Fruit fly (Drosophila melanogaster) whole organism, embryonic: ENCODE data around the gene CG12289.

Experiments
- Ada2b ChIP-seq: fragments of 200-800 bp; sonication (Bioruptor generic); IDR thresholded peaks from 2 replicates; pipeline ENCODE4 v1.3.6; 2022; ENCODE audit warnings: missing biosample characterization, missing genetic modification characterization
- CG1024 ChIP-seq: fragments of 200-800 bp; sonication (Bioruptor generic); IDR thresholded peaks from 2 replicates; pipeline ENCODE4 v1.3.6; 2022; ENCODE audit warnings: missing biosample characterization, missing genetic modification characterization
- CG10274 ChIP-seq: fragments of 200-800 bp; sonication (Bioruptor generic); optimal IDR thresholded peaks from 3 replicates; lab custom pipeline; 2017; ENCODE audit warnings: missing biosample characterization, mild to moderate bottlenecking, missing genetic modification characterization
- CG10366 ChIP-seq: fragments of 200-800 bp; sonication (Bioruptor generic); IDR thresholded peaks from 2 replicates; pipeline ENCODE4 v1.3.6; 2022; ENCODE audit warnings: missing biosample characterization, missing genetic modification characterization
- CG10431 ChIP-seq: fragments of 200-800 bp; sonication (Bioruptor generic); optimal IDR thresholded peaks from 3 replicates; lab custom pipeline; 2018; ENCODE audit warnings: missing biosample characterization, mild to moderate bottlenecking, missing genetic modification characterization
- CG10543 ChIP-seq: fragments of 200-800 bp; sonication (Bioruptor generic); optimal IDR thresholded peaks from 3 replicates; lab custom pipeline; 2017; ENCODE audit warnings: missing biosample characterization, mild to moderate bottlenecking, missing genetic modification characterization, moderate library complexity
- CG11093 ChIP-seq: fragments of 200-800 bp; sonication (Bioruptor generic); IDR thresholded peaks from 3 replicates; pipeline ENCODE4 v1.3.6; 2022; ENCODE audit warnings: missing biosample characterization, missing genetic modification characterization
- CG12155 ChIP-seq: fragments of 200-800 bp; sonication (Bioruptor generic); optimal IDR thresholded peaks from 3 replicates; lab custom pipeline; 2016; ENCODE audit warnings: missing biosample characterization, missing genetic modification characterization
- CG13287 ChIP-seq: fragments of 200-800 bp; sonication (Bioruptor generic); IDR thresholded peaks from 2 replicates; pipeline ENCODE4 v1.3.6; 2022; ENCODE audit warnings: missing biosample characterization, missing genetic modification characterization; ENCODE audit not compliant: partially characterized antibody
- CG13775 ChIP-seq: fragments of 200-800 bp; sonication (Bioruptor generic); optimal IDR thresholded peaks from 3 replicates; lab custom pipeline; 2017; ENCODE audit warnings: missing biosample characterization, mild to moderate bottlenecking, missing genetic modification characterization
- CG15269 ChIP-seq: fragments of 200-800 bp; sonication (Bioruptor generic); optimal IDR thresholded peaks from 2 replicates; lab custom pipeline; 2018; ENCODE audit warnings: missing biosample characterization, mild to moderate bottlenecking, missing genetic modification characterization, moderate library complexity
- CG1602 ChIP-seq: fragments of 200-800 bp; sonication (Bioruptor generic); optimal IDR thresholded peaks from 3 replicates; lab custom pipeline; 2016; ENCODE audit warnings: missing biosample characterization, missing genetic modification characterization
- CG16779 ChIP-seq: fragments of 200-800 bp; sonication (Bioruptor generic); IDR thresholded peaks from 2 replicates; pipeline ENCODE4 v1.3.6; 2022; ENCODE audit warnings: missing biosample characterization, missing genetic modification characterization
- CG17612 ChIP-seq: fragments of 200-800 bp; sonication (Bioruptor generic); IDR thresholded peaks from 2 replicates; pipeline ENCODE4 v1.3.6; 2022; ENCODE audit warnings: missing biosample characterization, missing genetic modification characterization
- CG18262 ChIP-seq: fragments of 200-800 bp; optimal IDR thresholded peaks from 3 replicates; lab custom pipeline; 2019; ENCODE audit warnings: missing biosample characterization, mild to moderate bottlenecking, missing genetic modification characterization, moderate library complexity
- CG2199 ChIP-seq: fragments of 200-800 bp; sonication (Bioruptor generic); IDR thresholded peaks from 3 replicates; pipeline ENCODE4 v1.3.6; 2022; ENCODE audit warnings: missing biosample characterization, missing genetic modification characterization
- CG2875 ChIP-seq: fragments of 200-800 bp; sonication (Bioruptor generic); optimal IDR thresholded peaks from 2 replicates; lab custom pipeline; 2017; ENCODE audit warnings: missing biosample characterization, mild to moderate bottlenecking, missing genetic modification characterization, missing genetic modification reagents
- CG4360 ChIP-seq: fragments of 200-800 bp; sonication (Bioruptor generic); IDR thresholded peaks from 2 replicates; pipeline ENCODE4 v1.3.6; 2022; ENCODE audit warnings: missing biosample characterization, missing genetic modification characterization
- CG7372 ChIP-seq: fragments of 200-800 bp; sonication (Bioruptor generic); IDR thresholded peaks from 2 replicates; pipeline ENCODE4 v1.3.6; 2022; ENCODE audit warnings: missing biosample characterization, missing genetic modification characterization
- CG7786 ChIP-seq: fragments of 200-800 bp; sonication (Bioruptor generic); optimal IDR thresholded peaks from 2 replicates; lab custom pipeline; 2016; ENCODE audit warnings: missing biosample characterization, missing genetic modification characterization
- CG8290 ChIP-seq, 3 experiments: fragments of 200-800 bp; sonication (Bioruptor generic); optimal IDR thresholded peaks; 2 replicates each; lab custom pipeline; 2016 to 2019; ENCODE audit warnings: missing biosample characterization in 3 of 3, missing genetic modification characterization in 3 of 3, mild to moderate bottlenecking in 2 of 3, moderate library complexity in 1 of 3
- CG8924 ChIP-seq: fragments of 200-800 bp; optimal IDR thresholded peaks from 3 replicates; lab custom pipeline; 2019; ENCODE audit warnings: missing biosample characterization, mild to moderate bottlenecking, missing genetic modification characterization, moderate library complexity
- CrebB ChIP-seq: fragments of 200-800 bp; sonication (Bioruptor generic); optimal IDR thresholded peaks from 3 replicates; lab custom pipeline; 2018; ENCODE audit warnings: missing biosample characterization, mild to moderate bottlenecking, missing genetic modification characterization
- Deaf1 ChIP-seq: fragments of 200-800 bp; optimal IDR thresholded peaks from 3 replicates; lab custom pipeline; 2019; ENCODE audit warnings: missing biosample characterization, mild to moderate bottlenecking, missing genetic modification characterization, moderate library complexity
- Dip2 ChIP-seq: fragments of 200-800 bp; sonication (Bioruptor generic); IDR thresholded peaks from 2 replicates; pipeline ENCODE4 v1.3.6; 2022; ENCODE audit warnings: missing biosample characterization, missing genetic modification characterization
- Fer1 ChIP-seq: fragments of 200-800 bp; sonication (Bioruptor generic); optimal IDR thresholded peaks from 2 replicates; lab custom pipeline; 2017; ENCODE audit warnings: missing biosample characterization, mild to moderate bottlenecking, missing genetic modification characterization
- Lhr ChIP-seq: fragments of 200-800 bp; sonication (Bioruptor generic); optimal IDR thresholded peaks from 3 replicates; lab custom pipeline; 2017; ENCODE audit warnings: mild to moderate bottlenecking, missing biosample characterization, missing genetic modification reagents, missing genetic modification characterization
- Mes4 ChIP-seq: fragments of 200-800 bp; sonication (Bioruptor generic); optimal IDR thresholded peaks from 2 replicates; lab custom pipeline; 2016; ENCODE audit warnings: missing biosample characterization, missing genetic modification characterization
- NC2α ChIP-seq: fragments of 200-800 bp; sonication (Bioruptor generic); optimal IDR thresholded peaks from 2 replicates; lab custom pipeline; 2016; ENCODE audit warnings: missing biosample characterization, missing genetic modification characterization
- Ravus ChIP-seq: fragments of 200-800 bp; sonication (Bioruptor generic); IDR thresholded peaks from 2 replicates; pipeline ENCODE4 v1.3.6; 2022; ENCODE audit warnings: missing biosample characterization, missing genetic modification characterization
- Ssrp ChIP-seq: fragments of 200-800 bp; sonication (Bioruptor generic); optimal IDR thresholded peaks from 2 replicates; lab custom pipeline; 2018; ENCODE audit warnings: missing biosample characterization, mild to moderate bottlenecking, missing genetic modification characterization, moderate library complexity
- al ChIP-seq: fragments of 200-800 bp; sonication (Bioruptor generic); IDR thresholded peaks from 2 replicates; pipeline ENCODE4 v1.3.6; 2022; ENCODE audit warnings: missing biosample characterization, missing genetic modification characterization
- az2 ChIP-seq: fragments of 200-800 bp; sonication (Bioruptor generic); optimal IDR thresholded peaks from 3 replicates; lab custom pipeline; 2016; ENCODE audit warnings: missing biosample characterization, missing genetic modification characterization
- bigmax ChIP-seq: fragments of 200-800 bp; sonication (Bioruptor generic); optimal IDR thresholded peaks from 2 replicates; lab custom pipeline; 2018; ENCODE audit warnings: missing biosample characterization, mild to moderate bottlenecking, missing genetic modification characterization
- ci ChIP-seq: fragments of 200-800 bp; sonication (Bioruptor generic); IDR thresholded peaks from 3 replicates; pipeline ENCODE4 v1.3.6; 2022; ENCODE audit warnings: missing biosample characterization, missing genetic modification characterization
- dysf ChIP-seq: fragments of 200-800 bp; sonication (Bioruptor generic); IDR thresholded peaks from 3 replicates; pipeline ENCODE4 v1.3.6; 2022; ENCODE audit warnings: missing biosample characterization, missing genetic modification characterization
- emc ChIP-seq: fragments of 200-800 bp; sonication (Bioruptor generic); optimal IDR thresholded peaks from 2 replicates; lab custom pipeline; 2016; ENCODE audit warnings: missing biosample characterization, missing genetic modification characterization
- fd96Cb ChIP-seq: fragments of 200-800 bp; sonication (Bioruptor generic); optimal IDR thresholded peaks from 2 replicates; lab custom pipeline; 2018; ENCODE audit warnings: missing biosample characterization, mild to moderate bottlenecking, missing genetic modification characterization, moderate library complexity
- fu2 ChIP-seq: fragments of 200-800 bp; sonication (Bioruptor generic); optimal IDR thresholded peaks from 2 replicates; lab custom pipeline; 2016; ENCODE audit warnings: missing biosample characterization, missing genetic modification characterization
- hkb ChIP-seq, 2 experiments: fragments of 200-800 bp in 1 of 2; fragments of >200 bp in 1 of 2; sonication (Bioruptor generic) in 1 of 2; IDR thresholded peaks in 1 of 2; optimal IDR thresholded peaks in 1 of 2; 2 replicates each; pipeline versions ENCODE4 v1.3.6 to Lab custom; 2017 to 2022; ENCODE audit warnings: missing biosample characterization in 1 of 2, missing genetic modification characterization in 1 of 2
- ken ChIP-seq: fragments of 200-800 bp; sonication (Bioruptor generic); IDR thresholded peaks from 3 replicates; pipeline ENCODE4 v1.3.6; 2022; ENCODE audit warnings: missing biosample characterization, missing genetic modification characterization
- luna ChIP-seq: fragments of 200-800 bp; sonication (Bioruptor generic); optimal IDR thresholded peaks from 2 replicates; lab custom pipeline; 2016; ENCODE audit warnings: missing biosample characterization, missing genetic modification characterization
- mld ChIP-seq: fragments of 200-800 bp; sonication (Bioruptor generic); IDR thresholded peaks from 3 replicates; pipeline ENCODE4 v1.3.6; 2022; ENCODE audit warnings: missing biosample characterization, missing genetic modification characterization; ENCODE audit not compliant: partially characterized antibody
- peb ChIP-seq: fragments of 200-800 bp; sonication (Bioruptor generic); IDR thresholded peaks from 2 replicates; pipeline ENCODE4 v1.3.6; 2022; ENCODE audit warnings: missing biosample characterization, missing genetic modification characterization
- so ChIP-seq: fragments of 200-800 bp; sonication (Bioruptor generic); IDR thresholded peaks from 3 replicates; pipeline ENCODE4 v1.3.6; 2022; ENCODE audit warnings: missing biosample characterization, missing genetic modification characterization
- sqz ChIP-seq: fragments of 200-800 bp; sonication (Bioruptor generic); optimal IDR thresholded peaks from 3 replicates; lab custom pipeline; 2018; ENCODE audit warnings: missing biosample characterization, mild to moderate bottlenecking, missing genetic modification characterization
- tgo ChIP-seq: fragments of 200-800 bp; sonication (Bioruptor generic); IDR thresholded peaks from 3 replicates; pipeline ENCODE4 v1.3.6; 2022; ENCODE audit warnings: missing biosample characterization, missing genetic modification characterization
- tin ChIP-seq: fragments of 200-800 bp; sonication (Bioruptor generic); optimal IDR thresholded peaks from 3 replicates; lab custom pipeline; 2016; ENCODE audit warnings: missing biosample characterization, missing genetic modification characterization
- vnd ChIP-seq: fragments of 200-800 bp; sonication (Bioruptor generic); IDR thresholded peaks from 3 replicates; pipeline ENCODE4 v1.3.6; 2022; ENCODE audit warnings: missing biosample characterization, missing genetic modification characterization; ENCODE audit not compliant: partially characterized antibody
- zen2 ChIP-seq: fragments of 200-800 bp; sonication (Bioruptor generic); IDR thresholded peaks from 3 replicates; pipeline ENCODE4 v1.3.6; 2022; ENCODE audit warnings: missing biosample characterization, missing genetic modification characterization; ENCODE audit not compliant: partially characterized antibody

CG12289 gene

dm6 chr3L:11483135-11483534, 24.9 kb upstream of the CG12289 start (continued):
- no peak for TF ChIP-seq CG10366 (GFP tag; lab: Robert Waterston, UW)
- no peak for TF ChIP-seq ken (GFP tag; lab: Robert Waterston, UW)
- no peak for TF ChIP-seq CG13287 (GFP tag; lab: Robert Waterston, UW)
- TF ChIP-seq CG11093 (GFP tag; lab: Robert Waterston, UW): 0 out of 3 replicates have a peak, but pooled peaks have one; percentile 28
- TF ChIP-seq Ravus (GFP tag; lab: Robert Waterston, UW): no peak
- no peak for TF ChIP-seq luna
- no peak for TF ChIP-seq fu2 (GFP tag; lab: Kevin White, UChicago)
- peak; percentile 18; the same call in 1 of the 3 replicates for TF ChIP-seq tgo (GFP tag; lab: Robert Waterston, UW)
- no peak for TF ChIP-seq CG2875
- TF ChIP-seq emc (GFP tag; lab: Kevin White, UChicago): peak; percentile 7
- peak; percentile 46 for TF ChIP-seq az2
- TF ChIP-seq Mes4: peak; percentile 27
- peak; percentile 45 for TF ChIP-seq CG8924
- TF ChIP-seq CG8290 (GFP tag; optimal IDR thresholded peaks at IDR 0.05; lab: Kevin White, UChicago): no peak
- no peak for TF ChIP-seq CG8290 (tag; optimal IDR thresholded peaks at IDR 0.05; lab: Kevin White, UChicago)
- no peak for TF ChIP-seq CG7786 (GFP tag; lab: Kevin White, UChicago)
- TF ChIP-seq CG1602 (GFP tag; lab: Kevin White, UChicago): peak; percentile 54
- TF ChIP-seq CG12155 (GFP tag; lab: Kevin White, UChicago): peak; percentile 2
- peak; percentile 1 for TF ChIP-seq sqz (GFP tag; lab: Kevin White, UChicago)
- TF ChIP-seq ci (GFP tag; lab: Robert Waterston, UW): no peak
- no peak for TF ChIP-seq CrebB (tag; lab: Kevin White, UChicago)
- no peak for TF ChIP-seq hkb (optimal IDR thresholded peaks at IDR 0.05; lab: Kevin White, UChicago)
- TF ChIP-seq hkb (GFP tag; IDR thresholded peaks at IDR 0.05; lab: Robert Waterston, UW): peak; percentile 33; the same call in 1 of the 2 replicates
- TF ChIP-seq so (GFP tag; lab: Robert Waterston, UW): no peak
- 0 out of 2 replicates have a peak, but pooled peaks have one; percentile 9 for TF ChIP-seq CG7372 (GFP tag; lab: Robert Waterston, UW)
- peak; percentile 40 for TF ChIP-seq fd96Cb (tag; lab: Kevin White, UChicago)
- no peak for TF ChIP-seq NC2α
- TF ChIP-seq CG18262 (tag; lab: Kevin White, UChicago): peak; percentile 70
- TF ChIP-seq CG16779 (GFP tag; lab: Robert Waterston, UW): no peak
- no peak for TF ChIP-seq al (GFP tag; lab: Robert Waterston, UW)
- TF ChIP-seq Deaf1 (tag; lab: Kevin White, UChicago): no peak
- 0 out of 2 replicates have a peak, but pooled peaks have one; percentile 27 for TF ChIP-seq Ada2b (GFP tag; lab: Robert Waterston, UW)
- TF ChIP-seq CG17612 (GFP tag; lab: Robert Waterston, UW): no peak
- TF ChIP-seq bigmax (GFP tag; lab: Kevin White, UChicago): no peak
- TF ChIP-seq CG10543: no peak
- no peak for TF ChIP-seq Lhr (GFP tag; lab: Kevin White, UChicago)
- TF ChIP-seq dysf (GFP tag; lab: Robert Waterston, UW): no peak; the same call in 2 of the 3 replicates
- TF ChIP-seq CG13775 (GFP tag; lab: Kevin White, UChicago): peak; percentile 31
- TF ChIP-seq Dip2 (GFP tag; lab: Robert Waterston, UW): no peak
- TF ChIP-seq CG4360 (GFP tag; lab: Robert Waterston, UW): no peak
- no peak for TF ChIP-seq CG10274 (GFP tag; lab: Kevin White, UChicago)
- no peak for TF ChIP-seq peb
- TF ChIP-seq vnd (GFP tag; lab: Robert Waterston, UW): no peak
- peak; percentile 28 for TF ChIP-seq Fer1 (GFP tag; lab: Kevin White, UChicago)
- TF ChIP-seq CG10431 (GFP tag; lab: Kevin White, UChicago): peak; percentile 98
- TF ChIP-seq Ssrp (tag; lab: Kevin White, UChicago): peak; percentile 29
- TF ChIP-seq zen2 (GFP tag; lab: Robert Waterston, UW): no peak
- TF ChIP-seq CG1024 (GFP tag; lab: Robert Waterston, UW): no peak
- 0 out of 3 replicates have a peak, but pooled peaks have one; percentile 26 for TF ChIP-seq mld (GFP tag; lab: Robert Waterston, UW)
- TF ChIP-seq CG2199 (GFP tag; lab: Robert Waterston, UW): no peak
- TF ChIP-seq CG15269 (tag; lab: Kevin White, UChicago): peak; percentile 42
- peak; percentile 35 for TF ChIP-seq tin (GFP tag; lab: Kevin White, UChicago)
